Fruit fly (Drosophila melanogaster) whole organism, embryonic: ENCODE results near the gene CG13069.
A peak's percentile ranks its signal among the peaks of the same experiment; 100 is the strongest.

Source experiments
- Adf1 ChIP-seq: fragments of 200-800 bp; sonication (Bioruptor generic); IDR thresholded peaks from 2 replicates; pipeline ENCODE4 v1.3.6; 2022; ENCODE audit warnings: missing biosample characterization, missing genetic modification characterization
- B-H1 ChIP-seq: fragments of 200-800 bp; sonication (Bioruptor generic); IDR thresholded peaks from 3 replicates; pipeline ENCODE4 v1.3.6; 2022; ENCODE audit warnings: missing biosample characterization, missing genetic modification characterization
- C15 ChIP-seq: fragments of 200-800 bp; sonication (Bioruptor generic); IDR thresholded peaks from 3 replicates; pipeline ENCODE4 v1.3.6; 2022; ENCODE audit warnings: missing biosample characterization, missing genetic modification characterization
- CG10462 ChIP-seq: fragments of 200-800 bp; sonication (Bioruptor generic); optimal IDR thresholded peaks from 2 replicates; lab custom pipeline; 2016; ENCODE audit warnings: missing biosample characterization, missing genetic modification characterization
- CG10654 ChIP-seq: fragments of 200-800 bp; sonication (Bioruptor generic); optimal IDR thresholded peaks from 2 replicates; lab custom pipeline; 2016; ENCODE audit warnings: missing biosample characterization, missing genetic modification characterization
- CG11247 ChIP-seq: fragments of 200-800 bp; sonication (Bioruptor generic); IDR thresholded peaks from 2 replicates; pipeline ENCODE4 v1.3.6; 2022; ENCODE audit warnings: missing biosample characterization, missing genetic modification characterization
- CG11456 ChIP-seq: fragments of 200-800 bp; sonication (Bioruptor generic); IDR thresholded peaks from 3 replicates; pipeline ENCODE4 v1.3.6; 2022; ENCODE audit warnings: missing biosample characterization, missing genetic modification characterization
- CG12104 ChIP-seq: fragments of 200-800 bp; sonication (Bioruptor generic); optimal IDR thresholded peaks from 3 replicates; lab custom pipeline; 2016; ENCODE audit warnings: missing biosample characterization, missing genetic modification characterization
- CG12659 ChIP-seq: fragments of 200-800 bp; sonication (Bioruptor generic); optimal IDR thresholded peaks from 3 replicates; lab custom pipeline; 2017; ENCODE audit warnings: mild to moderate bottlenecking, missing biosample characterization, missing genetic modification reagents, missing genetic modification characterization
- CG13123 ChIP-seq: fragments of 200-800 bp; sonication (Bioruptor generic); optimal IDR thresholded peaks from 2 replicates; lab custom pipeline; 2016; ENCODE audit warnings: missing biosample characterization, missing genetic modification characterization
- CG14710 ChIP-seq: fragments of 200-800 bp; sonication (Bioruptor generic); optimal IDR thresholded peaks from 3 replicates; lab custom pipeline; 2019; ENCODE audit warnings: missing biosample characterization, mild to moderate bottlenecking, missing genetic modification characterization, moderate library complexity
- CG15073 ChIP-seq: fragments of 200-800 bp; sonication (Bioruptor generic); optimal IDR thresholded peaks from 2 replicates; lab custom pipeline; 2016; ENCODE audit warnings: missing biosample characterization, missing genetic modification characterization
- CG15269 ChIP-seq: fragments of 200-800 bp; sonication (Bioruptor generic); optimal IDR thresholded peaks from 2 replicates; lab custom pipeline; 2018; ENCODE audit warnings: missing biosample characterization, mild to moderate bottlenecking, missing genetic modification characterization, moderate library complexity
- CG17802 ChIP-seq: fragments of 200-800 bp; sonication (Bioruptor generic); optimal IDR thresholded peaks from 2 replicates; lab custom pipeline; 2018; ENCODE audit warnings: missing biosample characterization, mild to moderate bottlenecking, missing genetic modification characterization, moderate library complexity
- CG31388 ChIP-seq: fragments of 200-800 bp; sonication (Bioruptor generic); optimal IDR thresholded peaks from 2 replicates; lab custom pipeline; 2016; ENCODE audit warnings: missing biosample characterization, missing genetic modification characterization
- CG34422 ChIP-seq: fragments of 200-800 bp; sonication (Bioruptor generic); IDR thresholded peaks from 3 replicates; pipeline ENCODE4 v1.3.6; 2022; ENCODE audit warnings: missing biosample characterization, missing genetic modification characterization
- CG4820 ChIP-seq: fragments of 200-800 bp; sonication (Bioruptor generic); optimal IDR thresholded peaks from 3 replicates; lab custom pipeline; 2016; ENCODE audit warnings: missing biosample characterization, missing genetic modification characterization
- CG5953 ChIP-seq: fragments of 200-800 bp; sonication (Bioruptor generic); IDR thresholded peaks from 2 replicates; pipeline ENCODE4 v1.3.6; 2022; ENCODE audit warnings: missing biosample characterization, missing genetic modification characterization
- CG6689 ChIP-seq: fragments of 200-800 bp; sonication (Bioruptor generic); IDR thresholded peaks from 2 replicates; pipeline ENCODE4 v1.3.6; 2022; ENCODE audit warnings: missing biosample characterization, missing genetic modification characterization
- CG7556 ChIP-seq: fragments of 200-800 bp; sonication (Bioruptor generic); optimal IDR thresholded peaks from 2 replicates; lab custom pipeline; 2017; ENCODE audit warnings: missing biosample characterization, mild to moderate bottlenecking, missing genetic modification characterization
- CG8089 ChIP-seq: fragments of 200-800 bp; sonication (Bioruptor generic); optimal IDR thresholded peaks from 3 replicates; lab custom pipeline; 2016; ENCODE audit warnings: missing biosample characterization, missing genetic modification characterization
- CG8765 ChIP-seq: fragments of 200-800 bp; sonication (Bioruptor generic); IDR thresholded peaks from 2 replicates; pipeline ENCODE4 v1.3.6; 2022; ENCODE audit warnings: missing biosample characterization, missing genetic modification characterization
- CG9817 ChIP-seq: fragments of 200-800 bp; sonication (Bioruptor generic); optimal IDR thresholded peaks from 2 replicates; lab custom pipeline; 2018; ENCODE audit warnings: missing biosample characterization, mild to moderate bottlenecking, missing genetic modification characterization, moderate library complexity
- Dfd ChIP-seq, 2 experiments: fragments of >200 bp; optimal IDR thresholded peaks; 2 replicates each; lab custom pipeline; 2017; ENCODE audit warnings: missing biosample characterization in 2 of 2, missing genetic modification characterization in 2 of 2
- Dref ChIP-seq: fragments of 200-800 bp; sonication (Bioruptor generic); IDR thresholded peaks from 2 replicates; pipeline ENCODE4 v1.3.6; 2022; ENCODE audit warnings: missing biosample characterization, missing genetic modification characterization
- HmgZ ChIP-seq: fragments of 200-800 bp; sonication (Bioruptor generic); optimal IDR thresholded peaks from 2 replicates; lab custom pipeline; 2018; ENCODE audit warnings: missing biosample characterization, mild to moderate bottlenecking, missing genetic modification characterization
- Mes4 ChIP-seq: fragments of 200-800 bp; sonication (Bioruptor generic); optimal IDR thresholded peaks from 2 replicates; lab custom pipeline; 2016; ENCODE audit warnings: missing biosample characterization, missing genetic modification characterization
- NC2β ChIP-seq: fragments of 200-800 bp; sonication (Bioruptor generic); optimal IDR thresholded peaks from 2 replicates; lab custom pipeline; 2016; ENCODE audit warnings: missing biosample characterization, missing genetic modification characterization
- Oaz ChIP-seq: fragments of 200-800 bp; sonication (Bioruptor generic); IDR thresholded peaks from 2 replicates; pipeline ENCODE4 v1.3.6; 2022; ENCODE audit warnings: missing biosample characterization, missing genetic modification characterization
- Oli ChIP-seq: fragments of 200-800 bp; sonication (Bioruptor generic); optimal IDR thresholded peaks from 2 replicates; lab custom pipeline; 2018; ENCODE audit warnings: missing biosample characterization, mild to moderate bottlenecking, missing genetic modification characterization, moderate library complexity
- Rx ChIP-seq: fragments of 200-800 bp; sonication (Bioruptor generic); IDR thresholded peaks from 2 replicates; pipeline ENCODE4 v1.3.6; 2022; ENCODE audit warnings: missing biosample characterization, missing genetic modification characterization
- TFAM ChIP-seq: fragments of 200-800 bp; sonication (Bioruptor generic); optimal IDR thresholded peaks from 2 replicates; lab custom pipeline; 2017; ENCODE audit warnings: missing biosample characterization, missing genetic modification characterization, inconsistent platforms
- Usf ChIP-seq: fragments of 200-800 bp; sonication (Bioruptor generic); optimal IDR thresholded peaks from 2 replicates; lab custom pipeline; 2017; ENCODE audit warnings: missing genotype, missing biosample characterization, missing genetic modification characterization
- ab ChIP-seq: fragments of 200-800 bp; sonication (Bioruptor generic); optimal IDR thresholded peaks from 2 replicates; lab custom pipeline; 2016; ENCODE audit warnings: missing biosample characterization, missing genetic modification characterization
- ara ChIP-seq: fragments of 200-800 bp; sonication (Bioruptor generic); IDR thresholded peaks from 2 replicates; pipeline ENCODE4 v1.3.6; 2022; ENCODE audit warnings: missing biosample characterization, missing genetic modification characterization
- chif ChIP-seq, 2 experiments: fragments of 200-800 bp; sonication (Bioruptor generic); optimal IDR thresholded peaks; 3 replicates each; lab custom pipeline; 2016; ENCODE audit warnings: missing biosample characterization in 2 of 2, missing genetic modification characterization in 2 of 2
- eyg ChIP-seq: fragments of 200-800 bp; sonication (Bioruptor generic); optimal IDR thresholded peaks from 3 replicates; lab custom pipeline; 2016; ENCODE audit warnings: missing biosample characterization, missing genetic modification characterization
- ham ChIP-seq: fragments of 200-800 bp; sonication (Bioruptor generic); IDR thresholded peaks from 2 replicates; pipeline ENCODE4 v1.3.6; 2022; ENCODE audit warnings: missing biosample characterization, missing genetic modification characterization
- jing ChIP-seq: fragments of 200-800 bp; sonication (Bioruptor generic); optimal IDR thresholded peaks from 2 replicates; lab custom pipeline; 2018; ENCODE audit warnings: missing biosample characterization, mild to moderate bottlenecking, missing genetic modification characterization
- mld ChIP-seq: fragments of 200-800 bp; sonication (Bioruptor generic); IDR thresholded peaks from 3 replicates; pipeline ENCODE4 v1.3.6; 2022; ENCODE audit warnings: missing biosample characterization, missing genetic modification characterization; ENCODE audit not compliant: partially characterized antibody
- pan ChIP-seq, 4 experiments: fragments of >200 bp in 3 of 4; fragments of 200-800 bp in 1 of 4; sonication (Bioruptor generic) in 1 of 4; optimal IDR thresholded peaks in 3 of 4; IDR thresholded peaks in 1 of 4; 2 replicates each; pipeline versions ENCODE4 v1.3.6 to Lab custom; 2017 to 2022; ENCODE audit warnings: missing biosample characterization in 2 of 4, missing genetic modification characterization in 2 of 4, mixed read lengths in 1 of 4
- pb ChIP-seq: fragments of 200-800 bp; sonication (Bioruptor generic); optimal IDR thresholded peaks from 3 replicates; lab custom pipeline; 2016; ENCODE audit warnings: missing biosample characterization, missing genetic modification characterization
- repo ChIP-seq: fragments of 200-800 bp; sonication (Bioruptor generic); optimal IDR thresholded peaks from 2 replicates; lab custom pipeline; 2016; ENCODE audit warnings: missing biosample characterization, missing genetic modification characterization
- scrt ChIP-seq: fragments of 200-800 bp; sonication (Bioruptor generic); optimal IDR thresholded peaks from 2 replicates; lab custom pipeline; 2018; ENCODE audit warnings: missing biosample characterization, mild to moderate bottlenecking, missing genetic modification characterization, moderate library complexity
- sim ChIP-seq: fragments of 200-800 bp; sonication (Bioruptor generic); IDR thresholded peaks from 2 replicates; pipeline ENCODE4 v1.3.6; 2022; ENCODE audit warnings: missing biosample characterization, missing genetic modification characterization
- sisA ChIP-seq: fragments of 200-800 bp; sonication (Bioruptor generic); IDR thresholded peaks from 2 replicates; pipeline ENCODE4 v1.3.6; 2022; ENCODE audit warnings: missing biosample characterization, missing genetic modification characterization
- stwl ChIP-seq: fragments of 200-800 bp; sonication (Bioruptor generic); optimal IDR thresholded peaks from 3 replicates; lab custom pipeline; 2018; ENCODE audit warnings: missing biosample characterization, mild to moderate bottlenecking, missing genetic modification characterization, moderate library complexity
- tap ChIP-seq: fragments of 200-800 bp; optimal IDR thresholded peaks from 3 replicates; lab custom pipeline; 2019; ENCODE audit warnings: missing biosample characterization, mild to moderate bottlenecking, missing genetic modification characterization, moderate library complexity
- tll ChIP-seq, 2 experiments: fragments of 200-800 bp in 1 of 2; fragments of >200 bp in 1 of 2; sonication (Bioruptor generic) in 1 of 2; optimal IDR thresholded peaks; 2 replicates each; lab custom pipeline; 2017 to 2019; ENCODE audit warnings: missing biosample characterization in 2 of 2, missing genetic modification characterization in 2 of 2, mild to moderate bottlenecking in 1 of 2, moderate library complexity in 1 of 2
- toy ChIP-seq: fragments of 200-800 bp; sonication (Bioruptor generic); IDR thresholded peaks from 2 replicates; pipeline ENCODE4 v1.3.6; 2022; ENCODE audit warnings: missing biosample characterization, missing genetic modification characterization
- tx ChIP-seq: fragments of 200-800 bp; sonication (Bioruptor generic); optimal IDR thresholded peaks from 2 replicates; lab custom pipeline; 2016; ENCODE audit warnings: missing biosample characterization, missing genetic modification characterization
- vnd ChIP-seq: fragments of 200-800 bp; sonication (Bioruptor generic); IDR thresholded peaks from 3 replicates; pipeline ENCODE4 v1.3.6; 2022; ENCODE audit warnings: missing biosample characterization, missing genetic modification characterization; ENCODE audit not compliant: partially characterized antibody

The CG13069 gene

dm6 chr3L:16231857-16232256 lies 33.3 kb upstream of the CG13069 start, which contains the start of the genes PDCD-5 and MED10 (continued):
- TF ChIP-seq CG11247 (GFP tag; lab: Robert Waterston, UW) (no peak), CG12104 (no peak), CG31388 (GFP tag; lab: Kevin White, UChicago) (no peak), sisA (GFP tag; lab: Robert Waterston, UW) (no peak), ara (GFP tag; lab: Robert Waterston, UW) (no peak), Dref (GFP tag; lab: Robert Waterston, UW) (peak; percentile 45), CG13123 (GFP tag; lab: Kevin White, UChicago) (no peak), CG5953 (GFP tag; lab: Robert Waterston, UW) (no peak), Mes4 (no peak), ham (GFP tag; lab: Robert Waterston, UW) (no peak), CG6689 (GFP tag; lab: Robert Waterston, UW) (no peak), sim (no peak), mld (GFP tag; lab: Robert Waterston, UW) (no peak), CG15269 (tag; lab: Kevin White, UChicago) (no peak), tap (tag; lab: Kevin White, UChicago) (no peak), pb (GFP tag; lab: Kevin White, UChicago) (no peak), vnd (no peak), tll (GFP tag; optimal IDR thresholded peaks at IDR 0.05; lab: Kevin White, UChicago) (no peak), ab (GFP tag; lab: Kevin White, UChicago) (no peak), stwl (tag; lab: Kevin White, UChicago) (peak; percentile 94), Usf (GFP tag; lab: Kevin White, UChicago) (no peak), C15 (no peak), NC2β (GFP tag; lab: Kevin White, UChicago) (no peak), Oli (no peak), CG10462 (no peak), CG14710 (tag; lab: Kevin White, UChicago) (peak; percentile 83), CG12659 (GFP tag; lab: Kevin White, UChicago) (peak; percentile 60), CG11456 (no peak), Adf1 (GFP tag; lab: Robert Waterston, UW) (no peak), CG9817 (tag; lab: Kevin White, UChicago) (no peak), scrt (GFP tag; lab: Kevin White, UChicago) (no peak), Dfd (GFP tag; optimal IDR thresholded peaks at IDR 0.05; lab: Kevin White, UChicago) (no peak), CG7556 (GFP tag; lab: Kevin White, UChicago) (no peak), Rx (no peak), CG10654 (GFP tag; lab: Kevin White, UChicago) (no peak), B-H1 (GFP tag; lab: Robert Waterston, UW) (no peak), CG15073 (GFP tag; lab: Kevin White, UChicago) (no peak), CG34422 (GFP tag; lab: Robert Waterston, UW) (peak; percentile 75; the same call in 1 of the 3 replicates), pan (optimal IDR thresholded peaks at IDR 0.05; lab: Kevin White, UChicago) (no peak), pan (GFP tag; optimal IDR thresholded peaks at IDR 0.05 in 1 of 2, IDR thresholded peaks at IDR 0.05 in 1 of 2) (no peak), HmgZ (tag; lab: Kevin White, UChicago) (peak; percentile 77), toy (GFP tag; lab: Robert Waterston, UW) (no peak), TFAM (no peak), repo (GFP tag; lab: Kevin White, UChicago) (no peak), Oaz (GFP tag; lab: Robert Waterston, UW) (no peak), chif (GFP tag; optimal IDR thresholded peaks at IDR 0.05; lab: Kevin White, UChicago) (peak in 1 of 2 experiments; percentile 13), CG8765 (no peak), CG4820 (GFP tag; lab: Kevin White, UChicago) (no peak), CG8089 (no peak), CG17802 (tag; lab: Kevin White, UChicago) (no peak), tx (GFP tag; lab: Kevin White, UChicago) (no peak), jing (GFP tag; lab: Kevin White, UChicago) (no peak), eyg (GFP tag; lab: Kevin White, UChicago) (no peak)
